Fruit fly (Drosophila melanogaster) whole organism, pupa: ENCODE measurements around the gene CG13484.

Experiments
- CG10348 ChIP-seq: fragments of 200-800 bp; sonication (Bioruptor generic); IDR thresholded peaks from 2 replicates; pipeline ENCODE4 v1.3.6; 2022; ENCODE audit warnings: missing biosample characterization, missing genetic modification characterization
- CG12605 ChIP-seq: fragments of 200-800 bp; sonication (Bioruptor generic); IDR thresholded peaks from 2 replicates; pipeline ENCODE4 v1.3.6; 2022; ENCODE audit warnings: missing biosample characterization, missing genetic modification characterization
- CG13204 ChIP-seq: fragments of 200-800 bp; sonication (Bioruptor generic); optimal IDR thresholded peaks from 2 replicates; lab custom pipeline; 2018; ENCODE audit warnings: missing biosample characterization, mild to moderate bottlenecking, missing genetic modification characterization, moderate library complexity
- CG14655 ChIP-seq: fragments of 200-800 bp; sonication (Bioruptor generic); optimal IDR thresholded peaks from 3 replicates; lab custom pipeline; 2017; ENCODE audit warnings: mild to moderate bottlenecking, missing biosample characterization, missing genetic modification reagents, missing genetic modification characterization
- CG15710 ChIP-seq: fragments of 200-800 bp; sonication (Bioruptor generic); optimal IDR thresholded peaks from 2 replicates; lab custom pipeline; 2018; ENCODE audit warnings: missing biosample characterization, mild to moderate bottlenecking, missing genetic modification characterization, moderate library complexity
- CG17806 ChIP-seq: fragments of 200-800 bp; sonication (Bioruptor generic); optimal IDR thresholded peaks from 2 replicates; lab custom pipeline; 2018; ENCODE audit warnings: missing biosample characterization, mild to moderate bottlenecking, missing genetic modification characterization, moderate library complexity
- CG32121 ChIP-seq: fragments of 200-800 bp; sonication (Bioruptor generic); IDR thresholded peaks from 2 replicates; pipeline ENCODE4 v1.3.6; 2022; ENCODE audit warnings: missing biosample characterization, missing genetic modification characterization
- CG34367 ChIP-seq: fragments of 200-800 bp; sonication (Bioruptor generic); optimal IDR thresholded peaks from 2 replicates; lab custom pipeline; 2018; ENCODE audit warnings: missing biosample characterization, mild to moderate bottlenecking, missing genetic modification characterization
- CG4496 ChIP-seq: fragments of 200-800 bp; sonication (Bioruptor generic); IDR thresholded peaks from 3 replicates; pipeline ENCODE4 v1.3.6; 2022; ENCODE audit warnings: missing biosample characterization, missing genetic modification characterization
- CG8159 ChIP-seq: fragments of 200-800 bp; sonication (Bioruptor generic); optimal IDR thresholded peaks from 3 replicates; lab custom pipeline; 2018; ENCODE audit warnings: missing biosample characterization, mild to moderate bottlenecking, missing genetic modification characterization, moderate library complexity
- CG8301 ChIP-seq: fragments of 200-800 bp; sonication (Bioruptor generic); optimal IDR thresholded peaks from 2 replicates; lab custom pipeline; 2018; ENCODE audit warnings: missing biosample characterization, mild to moderate bottlenecking, missing genetic modification characterization
- CG9948 ChIP-seq: fragments of 200-800 bp; sonication (Bioruptor generic); optimal IDR thresholded peaks from 2 replicates; lab custom pipeline; 2018; ENCODE audit warnings: missing biosample characterization, mild to moderate bottlenecking, missing genetic modification characterization, moderate library complexity
- D1 ChIP-seq: fragments of 200-800 bp; sonication (Bioruptor generic); optimal IDR thresholded peaks from 2 replicates; lab custom pipeline; 2018; ENCODE audit warnings: missing biosample characterization, mild to moderate bottlenecking, missing genetic modification characterization, moderate library complexity
- EcR ChIP-seq: fragments of 200-800 bp; sonication (Bioruptor generic); optimal IDR thresholded peaks from 3 replicates; lab custom pipeline; 2019; ENCODE audit warnings: missing biosample characterization, missing genetic modification characterization, mild to moderate bottlenecking, moderate library complexity, missing genetic modification reagents
- Ets98B ChIP-seq: fragments of 200-800 bp; sonication (Bioruptor generic); IDR thresholded peaks from 2 replicates; pipeline ENCODE4 v1.3.6; 2022; ENCODE audit warnings: missing biosample characterization, missing genetic modification characterization
- Pif1A ChIP-seq: fragments of 200-800 bp; sonication (Bioruptor generic); optimal IDR thresholded peaks from 3 replicates; lab custom pipeline; 2016; ENCODE audit warnings: missing biosample characterization, missing genetic modification characterization
- Pif1B ChIP-seq: fragments of 200-800 bp; sonication (Bioruptor generic); optimal IDR thresholded peaks from 3 replicates; lab custom pipeline; 2016; ENCODE audit warnings: missing biosample characterization, missing genetic modification characterization
- Snoo ChIP-seq: fragments of 200-800 bp; sonication (Bioruptor generic); optimal IDR thresholded peaks from 3 replicates; lab custom pipeline; 2017; ENCODE audit warnings: missing biosample characterization, mild to moderate bottlenecking, missing genetic modification characterization, inconsistent platforms
- fd96Ca ChIP-seq: fragments of 200-800 bp; sonication (Bioruptor generic); IDR thresholded peaks from 3 replicates; pipeline ENCODE4 v1.3.6; 2022; ENCODE audit warnings: missing biosample characterization, missing genetic modification characterization
- gl ChIP-seq: fragments of 200-800 bp; sonication (Bioruptor generic); optimal IDR thresholded peaks from 2 replicates; lab custom pipeline; 2018; ENCODE audit warnings: missing biosample characterization, mild to moderate bottlenecking, missing genetic modification characterization
- rn ChIP-seq: fragments of 200-800 bp; sonication (Bioruptor generic); IDR thresholded peaks from 2 replicates; pipeline ENCODE4 v1.3.6; 2022; ENCODE audit warnings: missing biosample characterization, missing genetic modification characterization

CG13484 gene

dm6 chr3L:14053073-14053643 is at the start of gene CG13484, which contains the start of gene Frl:
TSS of gene CG13484 (minus strand) at chr3L:14053079.
TSS of gene Frl (plus strand) at chr3L:14053215.
- TF ChIP-seq CG10348 (GFP tag; lab: Robert Waterston, UW) (no peak), D1 (tag; lab: Kevin White, UChicago) (peak; percentile 27), gl (peak; percentile 17), CG32121 (GFP tag; lab: Robert Waterston, UW) (peak; percentile 29; the same call in 1 of the 2 replicates), EcR (peak; percentile 60), CG12605 (GFP tag; lab: Robert Waterston, UW) (no peak), CG13204 (GFP tag; lab: Kevin White, UChicago) (peak; percentile 28), Snoo (peak; percentile 30), Pif1A (GFP tag; lab: Kevin White, UChicago) (no peak), CG17806 (peak; percentile 17), rn (GFP tag; lab: Robert Waterston, UW) (no peak), CG8301 (tag; lab: Kevin White, UChicago) (peak; percentile 18), Ets98B (GFP tag; lab: Robert Waterston, UW) (peak; percentile 16; the same call in 1 of the 2 replicates), CG15710 (tag; lab: Kevin White, UChicago) (no peak), CG8159 (peak; percentile 33), CG4496 (peak; percentile 65; the same call in 2 of the 3 replicates), CG34367 (tag; lab: Kevin White, UChicago) (peak; percentile 4), CG14655 (GFP tag; lab: Kevin White, UChicago) (no peak), fd96Ca (no peak), CG9948 (tag; lab: Kevin White, UChicago) (no peak)

- TF ChIP-seq CG15710 (tag; lab: Kevin White, UChicago) (no peak), gl (no peak), CG13204 (GFP tag; lab: Kevin White, UChicago) (no peak), Pif1A (GFP tag; lab: Kevin White, UChicago) (no peak), CG17806 (no peak), CG12605 (GFP tag; lab: Robert Waterston, UW) (no peak), CG32121 (GFP tag; lab: Robert Waterston, UW) (no peak), fd96Ca (no peak), CG14655 (GFP tag; lab: Kevin White, UChicago) (no peak), CG8301 (tag; lab: Kevin White, UChicago) (no peak), CG9948 (tag; lab: Kevin White, UChicago) (no peak), CG10348 (GFP tag; lab: Robert Waterston, UW) (no peak), Pif1B (GFP tag; lab: Kevin White, UChicago) (no peak)
Observed at dm6 chr3L:14101421-14102130, 48.7 kb upstream of the CG13484 start.

dm6 chr3L:14100058-14100457 is 47.2 kb upstream of the CG13484 start:
- TF ChIP-seq Pif1B (GFP tag; lab: Kevin White, UChicago): no peak
- no peak for TF ChIP-seq CG8159
- TF ChIP-seq Ets98B (GFP tag; lab: Robert Waterston, UW): no peak
- no peak for TF ChIP-seq CG4496
- TF ChIP-seq gl: no peak
- TF ChIP-seq Pif1A (GFP tag; lab: Kevin White, UChicago): no peak
- TF ChIP-seq CG32121 (GFP tag; lab: Robert Waterston, UW): no peak
- TF ChIP-seq CG17806: no peak

- no peak for TF ChIP-seq Snoo
- TF ChIP-seq, all 21 proteins: peak for 0
Observed at dm6 chr3L:14097941-14098545, 45.2 kb upstream of the CG13484 start, which contains the start of gene Fbp1. TSS of gene Fbp1 (minus strand) at chr3L:14098053.

dm6 chr3L:14089516-14089915 is 36.6 kb upstream of the CG13484 start:
- TF ChIP-seq CG14655 (GFP tag; lab: Kevin White, UChicago) (no peak), CG9948 (tag; lab: Kevin White, UChicago) (no peak), CG8159 (no peak)

- TF ChIP-seq CG13204 (GFP tag; lab: Kevin White, UChicago): no peak
Observed at dm6 chr3L:14089010-14089409, 36.1 kb upstream of the CG13484 start.

dm6 chr3L:14086225-14086624 is 33.3 kb upstream of the CG13484 start:
- TF ChIP-seq CG32121 (GFP tag; lab: Robert Waterston, UW): no peak
- no peak for TF ChIP-seq rn (GFP tag; lab: Robert Waterston, UW)
- no peak for TF ChIP-seq CG12605 (GFP tag; lab: Robert Waterston, UW)
- TF ChIP-seq CG8301 (tag; lab: Kevin White, UChicago): no peak
- TF ChIP-seq Pif1A (GFP tag; lab: Kevin White, UChicago): no peak
- no peak for TF ChIP-seq gl
- no peak for TF ChIP-seq CG17806
- TF ChIP-seq D1 (tag; lab: Kevin White, UChicago): no peak
- TF ChIP-seq EcR: no peak
